Fruit fly (Drosophila melanogaster) whole organism, prepupa: ENCODE results near the gene CG10286.

Experiments
- Gug ChIP-seq: fragments of 200-800 bp; sonication (Bioruptor generic); IDR thresholded peaks from 2 replicates; pipeline ENCODE4 v1.3.6; 2022; ENCODE audit warnings: missing biosample characterization, missing genetic modification characterization
- Sox102F ChIP-seq: fragments of 200-800 bp; sonication (Bioruptor generic); optimal IDR thresholded peaks from 2 replicates; lab custom pipeline; 2016; ENCODE audit warnings: missing biosample characterization, mild to moderate bottlenecking, missing genetic modification characterization
- fd59A ChIP-seq: fragments of 200-800 bp; sonication (Bioruptor generic); optimal IDR thresholded peaks from 2 replicates; lab custom pipeline; 2017; ENCODE audit warnings: missing biosample characterization, mild to moderate bottlenecking, missing genetic modification characterization, missing genetic modification reagents
- vri ChIP-seq: fragments of 200-800 bp; sonication (Bioruptor generic); optimal IDR thresholded peaks from 3 replicates; lab custom pipeline; 2016; ENCODE audit warnings: missing biosample characterization, mild to moderate bottlenecking, missing genetic modification characterization

DNA sequence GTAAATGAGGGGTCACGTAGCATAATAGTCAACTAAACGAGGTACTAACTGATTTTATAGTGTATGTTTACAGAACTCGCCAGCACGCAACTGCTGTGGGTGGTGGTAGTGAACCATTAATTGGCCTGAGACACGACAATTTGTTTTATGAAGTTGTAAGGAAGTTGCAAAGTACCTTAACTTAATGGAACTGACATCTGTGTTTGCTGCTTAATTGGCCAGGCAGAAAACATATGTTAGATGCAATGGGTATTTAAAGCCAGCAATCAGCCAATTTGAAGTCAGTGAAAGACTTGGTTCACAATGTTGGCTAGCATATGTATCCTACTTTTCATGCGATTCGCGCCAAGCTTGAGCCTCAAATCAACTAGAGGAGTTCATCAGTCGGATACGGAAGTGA lies 27.1 kb upstream of the CG10286 start, which contains the start of gene CG17917:
- no peak for TF ChIP-seq vri (GFP tag; lab: Kevin White, UChicago)
- no peak for TF ChIP-seq fd59A (GFP tag; lab: Kevin White, UChicago)
- TF ChIP-seq Sox102F (GFP tag; lab: Kevin White, UChicago): no peak
- no peak for TF ChIP-seq Gug (GFP tag; lab: Robert Waterston, UW)
